Worm (Caenorhabditis elegans) whole organism, L3 larva: ENCODE data around the gene K08B4.7.
A peak's percentile ranks its signal among the peaks of the same experiment; 100 is the strongest.

Experiments used
- ceh-9 ChIP-seq: sonication (generic microtip); optimal IDR thresholded peaks from 2 replicates; lab custom pipeline; 2018; ENCODE audit warnings: missing biosample characterization, missing genetic modification characterization
- elt-1 ChIP-seq: fragments of 150-350 bp; optimal IDR thresholded peaks from 2 replicates; lab custom pipeline; 2014; ENCODE audit warnings: missing biosample characterization, missing genetic modification characterization
- elt-2 ChIP-seq: sonication (generic microtip); optimal IDR thresholded peaks from 2 replicates; lab custom pipeline; 2016; ENCODE audit warnings: missing genetic modification reagents, mild to moderate bottlenecking, missing genetic modification characterization, missing compliant biosample characterization
- fkh-10 ChIP-seq: sonication (generic microtip); optimal IDR thresholded peaks from 2 replicates; lab custom pipeline; 2017; ENCODE audit warnings: missing biosample characterization, missing genetic modification reagents, missing genetic modification characterization
- fos-1 ChIP-seq: fragments of 150-350 bp; optimal IDR thresholded peaks from 2 replicates; lab custom pipeline; 2014; ENCODE audit warnings: missing biosample characterization, missing genetic modification characterization
- jun-1 ChIP-seq: fragments of 150-350 bp; optimal IDR thresholded peaks from 2 replicates; lab custom pipeline; 2014; ENCODE audit warnings: missing biosample characterization, missing genetic modification reagents, missing genetic modification characterization
- nhr-11 ChIP-seq: fragments of 150-350 bp; optimal IDR thresholded peaks from 2 replicates; lab custom pipeline; 2014; ENCODE audit warnings: missing biosample characterization, missing genetic modification characterization
- nhr-12 ChIP-seq: fragments of 150-350 bp; optimal IDR thresholded peaks from 2 replicates; lab custom pipeline; 2014; ENCODE audit warnings: missing biosample characterization, missing genetic modification characterization
- nhr-237 ChIP-seq: fragments of 150-350 bp; optimal IDR thresholded peaks from 2 replicates; lab custom pipeline; 2014; ENCODE audit warnings: missing biosample characterization, missing genetic modification characterization
- nhr-28 ChIP-seq: fragments of 150-350 bp; optimal IDR thresholded peaks from 2 replicates; lab custom pipeline; 2014; ENCODE audit warnings: missing biosample characterization, missing genetic modification characterization
- nhr-67 ChIP-seq: fragments of 150-350 bp; optimal IDR thresholded peaks from 2 replicates; lab custom pipeline; 2014; ENCODE audit warnings: missing biosample characterization, missing genetic modification characterization
- pha-4 ChIP-seq: fragments of 150-350 bp; optimal IDR thresholded peaks from 2 replicates; lab custom pipeline; 2014; ENCODE audit warnings: missing biosample characterization, missing genetic modification reagents, missing genetic modification characterization
- pqm-1 ChIP-seq: fragments of 150-350 bp; optimal IDR thresholded peaks from 2 replicates; lab custom pipeline; 2017; ENCODE audit warnings: missing biosample characterization, missing genetic modification characterization, inconsistent platforms
- tbx-2 ChIP-seq: sonication (generic microtip); optimal IDR thresholded peaks from 2 replicates; lab custom pipeline; 2016; ENCODE audit warnings: mild to moderate bottlenecking, missing genetic modification characterization, missing compliant biosample characterization
- unc-39 ChIP-seq: sonication (generic microtip); optimal IDR thresholded peaks from 4 replicates; lab custom pipeline; 2017; ENCODE audit warnings: missing biosample characterization, missing genetic modification characterization
- unc-62 ChIP-seq: fragments of 150-350 bp; sonication (generic microtip); optimal IDR thresholded peaks from 4 replicates; lab custom pipeline; 2014; ENCODE audit warnings: missing biosample characterization, missing genetic modification reagents, missing genetic modification characterization

Gene K08B4.7

ce11 chrIV:6051884-6052283 lies 40.3 kb downstream of the K08B4.7 start:
- TF ChIP-seq nhr-12 (tag; lab: Kevin White, UChicago): no peak
- TF ChIP-seq fos-1 (tag; lab: Kevin White, UChicago): no peak
- peak; percentile 94 for TF ChIP-seq pha-4
- peak; percentile 16 for TF ChIP-seq jun-1 (tag; lab: Kevin White, UChicago)
- TF ChIP-seq elt-2: peak; percentile 55
- TF ChIP-seq pqm-1 (tag; lab: Kevin White, UChicago): peak; percentile 59
- TF ChIP-seq tbx-2: no peak
- no peak for TF ChIP-seq nhr-237 (tag; lab: Kevin White, UChicago)
- no peak for TF ChIP-seq nhr-67 (tag; lab: Kevin White, UChicago)

- peak; percentile 72 for TF ChIP-seq pqm-1 (tag; lab: Kevin White, UChicago)
- TF ChIP-seq unc-39 (tag; lab: Kevin White, UChicago): no peak
- TF ChIP-seq nhr-12 (tag; lab: Kevin White, UChicago): no peak
- TF ChIP-seq fkh-10 (GFP tag; lab: Kevin White, UChicago): no peak
- TF ChIP-seq elt-1: no peak
These were observed 43.2 kb downstream of the K08B4.7 start for ce11 chrIV:6049062-6049461.

ce11 chrIV:6048462-6048861 lies 43.8 kb downstream of the K08B4.7 start:
- TF ChIP-seq elt-2: peak; percentile 95
- no peak for TF ChIP-seq nhr-28 (tag; lab: Kevin White, UChicago)
- TF ChIP-seq pqm-1 (tag; lab: Kevin White, UChicago): peak; percentile 73
- TF ChIP-seq pha-4: peak; percentile 58
- TF ChIP-seq nhr-12 (tag; lab: Kevin White, UChicago): no peak
- peak; percentile 14 for TF ChIP-seq jun-1 (tag; lab: Kevin White, UChicago)

- TF ChIP-seq nhr-11 (no peak), fkh-10 (GFP tag; lab: Kevin White, UChicago) (peak; percentile 72), ceh-9 (tag; lab: Kevin White, UChicago) (no peak), unc-62 (GFP tag; lab: Kevin White, UChicago) (no peak)
These were observed 45.0 kb downstream of the K08B4.7 start for ce11 chrIV:6047164-6047727.
